Fruit fly (Drosophila melanogaster): ENCODE data around the gene Cht6.

DNA sequence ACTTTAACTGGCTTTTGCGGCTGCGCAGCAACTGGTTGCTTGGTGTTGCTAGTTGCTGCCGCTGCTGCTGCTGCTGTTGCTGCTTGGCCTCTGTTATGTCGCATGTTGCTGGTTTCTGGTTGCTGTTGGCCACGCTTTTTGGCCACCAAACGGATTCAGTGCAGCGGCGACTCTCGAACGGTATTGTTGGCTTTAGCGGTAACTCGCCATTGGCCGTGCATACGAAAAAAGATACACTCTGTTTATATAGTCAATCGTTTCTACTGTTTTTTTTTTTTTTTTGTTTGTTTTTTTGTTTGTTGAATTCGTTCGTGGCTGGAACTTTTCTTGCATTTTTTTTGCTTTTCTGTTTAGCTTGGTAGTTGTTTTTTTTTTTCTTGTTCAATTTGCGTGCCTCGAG is at the start of gene Cht6:
- TF ChIP-seq CG11617 (GFP tag; optimal IDR thresholded peaks at IDR 0.05), result no peak
- no peak for TF ChIP-seq Mnt (GFP tag; optimal IDR thresholded peaks at IDR 0.05)
- TF ChIP-seq kay (GFP tag; ENCODE audit: borderline replicate concordance), result no peak
- no peak for TF ChIP-seq Hr96 (GFP tag; optimal IDR thresholded peaks at IDR 0.05)
- TF ChIP-seq pad (GFP tag; optimal IDR thresholded peaks at IDR 0.05), result no peak

Data from whole organism, adult.